Worm (Caenorhabditis elegans) whole organism, L2 larva: ENCODE results near the gene fbxa-44.

Experiments
- R02D3.7 ChIP-seq: fragments of 150-350 bp; optimal IDR thresholded peaks from 2 replicates; lab custom pipeline; 2014; ENCODE audit warnings: missing biosample characterization, missing genetic modification characterization
- aly-2 ChIP-seq: fragments of 150-350 bp; optimal IDR thresholded peaks from 2 replicates; lab custom pipeline; 2014; ENCODE audit warnings: missing biosample characterization, missing genetic modification characterization
- blmp-1 ChIP-seq: sonication (generic microtip); optimal IDR thresholded peaks from 2 replicates; lab custom pipeline; 2017; ENCODE audit warnings: missing genetic modification characterization, mild to moderate bottlenecking, missing compliant biosample characterization, antibody characterized with exemption, moderate library complexity; ENCODE audit not compliant: insufficient read depth
- elt-1 ChIP-seq: fragments of 150-350 bp; optimal IDR thresholded peaks from 2 replicates; lab custom pipeline; 2014; ENCODE audit warnings: missing biosample characterization, missing genetic modification characterization
- nhr-129 ChIP-seq: fragments of 150-350 bp; optimal IDR thresholded peaks from 2 replicates; lab custom pipeline; 2014; ENCODE audit warnings: missing biosample characterization, missing genetic modification characterization
- unc-39 ChIP-seq: fragments of 150-350 bp; optimal IDR thresholded peaks from 2 replicates; lab custom pipeline; 2014; ENCODE audit warnings: missing biosample characterization, missing genetic modification characterization

ce11 chrV:16904612-16905011 is 15.5 kb downstream of the fbxa-44 start, which contains the start of gene nhr-262:
- TF ChIP-seq R02D3.7 (tag; lab: Kevin White, UChicago) = no peak
- TF ChIP-seq elt-1 (tag; lab: Kevin White, UChicago) = no peak
- no peak for TF ChIP-seq blmp-1 (tag; lab: Kevin White, UChicago)
- no peak for TF ChIP-seq aly-2 (tag; lab: Kevin White, UChicago)
- no peak for TF ChIP-seq unc-39
- TF ChIP-seq nhr-129 (tag; lab: Kevin White, UChicago) = no peak
